Fruit fly (Drosophila melanogaster) whole organism, embryonic: Measurements from ENCODE around the gene CG5180.

Source experiments
- CG10147 ChIP-seq: fragments of 200-800 bp; sonication (Bioruptor generic); optimal IDR thresholded peaks from 2 replicates; lab custom pipeline; 2019; ENCODE audit warnings: missing biosample characterization, mild to moderate bottlenecking, missing genetic modification characterization, moderate library complexity
- CG10209 ChIP-seq: fragments of 200-800 bp; sonication (Bioruptor generic); optimal IDR thresholded peaks from 3 replicates; lab custom pipeline; 2017; ENCODE audit warnings: missing biosample characterization, mild to moderate bottlenecking, missing genetic modification characterization, missing genetic modification reagents
- CG10431 ChIP-seq: fragments of 200-800 bp; sonication (Bioruptor generic); optimal IDR thresholded peaks from 3 replicates; lab custom pipeline; 2018; ENCODE audit warnings: missing biosample characterization, mild to moderate bottlenecking, missing genetic modification characterization
- CG10565 ChIP-seq: fragments of 200-800 bp; sonication (Bioruptor generic); optimal IDR thresholded peaks from 3 replicates; lab custom pipeline; 2016; ENCODE audit warnings: missing biosample characterization, mild to moderate bottlenecking, missing genetic modification characterization
- CG12071 ChIP-seq: fragments of 200-800 bp; sonication (Bioruptor generic); optimal IDR thresholded peaks from 3 replicates; lab custom pipeline; 2018; ENCODE audit warnings: missing biosample characterization, mild to moderate bottlenecking, missing genetic modification characterization
- CG12155 ChIP-seq: fragments of 200-800 bp; sonication (Bioruptor generic); optimal IDR thresholded peaks from 3 replicates; lab custom pipeline; 2016; ENCODE audit warnings: missing biosample characterization, missing genetic modification characterization
- CG14860 ChIP-seq: fragments of 200-800 bp; sonication (Bioruptor generic); IDR thresholded peaks from 3 replicates; pipeline ENCODE4 v1.3.6; 2022; ENCODE audit warnings: missing biosample characterization, missing genetic modification characterization; ENCODE audit not compliant: partially characterized antibody
- CG17612 ChIP-seq: fragments of 200-800 bp; sonication (Bioruptor generic); IDR thresholded peaks from 2 replicates; pipeline ENCODE4 v1.3.6; 2022; ENCODE audit warnings: missing biosample characterization, missing genetic modification characterization
- CG18599 ChIP-seq: fragments of 200-800 bp; sonication (Bioruptor generic); optimal IDR thresholded peaks from 3 replicates; lab custom pipeline; 2017; ENCODE audit warnings: missing biosample characterization, missing genetic modification characterization, mild to moderate bottlenecking, moderate library complexity, missing genetic modification reagents
- CG18619 ChIP-seq: fragments of 200-800 bp; sonication (Bioruptor generic); optimal IDR thresholded peaks from 3 replicates; lab custom pipeline; 2017; ENCODE audit warnings: missing biosample characterization, mild to moderate bottlenecking, missing genetic modification characterization
- CG2116 ChIP-seq: fragments of 200-800 bp; sonication (Bioruptor generic); optimal IDR thresholded peaks from 3 replicates; lab custom pipeline; 2018; ENCODE audit warnings: missing biosample characterization, mild to moderate bottlenecking, missing genetic modification characterization
- CG31441 ChIP-seq: fragments of 200-800 bp; sonication (Bioruptor generic); IDR thresholded peaks from 2 replicates; pipeline ENCODE4 v1.3.6; 2022; ENCODE audit warnings: missing biosample characterization, missing genetic modification characterization
- CG33557 ChIP-seq: fragments of 200-800 bp; sonication (Bioruptor generic); optimal IDR thresholded peaks from 2 replicates; lab custom pipeline; 2019; ENCODE audit warnings: missing biosample characterization, mild to moderate bottlenecking, missing genetic modification characterization, moderate library complexity
- CG4360 ChIP-seq: fragments of 200-800 bp; sonication (Bioruptor generic); IDR thresholded peaks from 2 replicates; pipeline ENCODE4 v1.3.6; 2022; ENCODE audit warnings: missing biosample characterization, missing genetic modification characterization
- CG4404 ChIP-seq: fragments of 200-800 bp; sonication (Bioruptor generic); IDR thresholded peaks from 2 replicates; pipeline ENCODE4 v1.3.6; 2022; ENCODE audit warnings: missing biosample characterization, missing genetic modification characterization
- CG4424 ChIP-seq: fragments of 200-800 bp; sonication (Bioruptor generic); optimal IDR thresholded peaks from 3 replicates; lab custom pipeline; 2016; ENCODE audit warnings: missing biosample characterization, missing genetic modification characterization
- CG4707 ChIP-seq: fragments of 200-800 bp; sonication (Bioruptor generic); optimal IDR thresholded peaks from 2 replicates; lab custom pipeline; 2018; ENCODE audit warnings: missing biosample characterization, mild to moderate bottlenecking, missing genetic modification characterization, moderate library complexity
- CG5953 ChIP-seq: fragments of 200-800 bp; sonication (Bioruptor generic); IDR thresholded peaks from 2 replicates; pipeline ENCODE4 v1.3.6; 2022; ENCODE audit warnings: missing biosample characterization, missing genetic modification characterization
- CG7357 ChIP-seq: fragments of 200-800 bp; sonication (Bioruptor generic); IDR thresholded peaks from 3 replicates; pipeline ENCODE4 v1.3.6; 2022; ENCODE audit warnings: missing biosample characterization, missing genetic modification characterization
- CG7556 ChIP-seq: fragments of 200-800 bp; sonication (Bioruptor generic); optimal IDR thresholded peaks from 2 replicates; lab custom pipeline; 2017; ENCODE audit warnings: missing biosample characterization, mild to moderate bottlenecking, missing genetic modification characterization
- CG7839 ChIP-seq: fragments of 200-800 bp; sonication (Bioruptor generic); optimal IDR thresholded peaks from 3 replicates; lab custom pipeline; 2018; ENCODE audit warnings: missing biosample characterization, mild to moderate bottlenecking, missing genetic modification characterization, moderate library complexity
- CG8359 ChIP-seq: fragments of 200-800 bp; sonication (Bioruptor generic); optimal IDR thresholded peaks from 2 replicates; lab custom pipeline; 2017; ENCODE audit warnings: missing biosample characterization, mild to moderate bottlenecking, missing genetic modification characterization, borderline replicate concordance
- CG8388 ChIP-seq: fragments of 200-800 bp; sonication (Bioruptor generic); optimal IDR thresholded peaks from 2 replicates; lab custom pipeline; 2019; ENCODE audit warnings: missing biosample characterization, mild to moderate bottlenecking, missing genetic modification characterization, moderate library complexity
- CG9817 ChIP-seq: fragments of 200-800 bp; sonication (Bioruptor generic); optimal IDR thresholded peaks from 2 replicates; lab custom pipeline; 2018; ENCODE audit warnings: missing biosample characterization, mild to moderate bottlenecking, missing genetic modification characterization, moderate library complexity
- CrebB ChIP-seq: fragments of 200-800 bp; sonication (Bioruptor generic); optimal IDR thresholded peaks from 3 replicates; lab custom pipeline; 2018; ENCODE audit warnings: missing biosample characterization, mild to moderate bottlenecking, missing genetic modification characterization
- ERR ChIP-seq: fragments of 200-800 bp; sonication (Bioruptor generic); optimal IDR thresholded peaks from 2 replicates; lab custom pipeline; 2016; ENCODE audit warnings: missing biosample characterization, missing genetic modification characterization
- H2.0 ChIP-seq: fragments of 200-800 bp; sonication (Bioruptor generic); IDR thresholded peaks from 2 replicates; pipeline ENCODE4 v1.3.6; 2022; ENCODE audit warnings: missing biosample characterization, missing genetic modification characterization
- HmgZ ChIP-seq: fragments of 200-800 bp; sonication (Bioruptor generic); optimal IDR thresholded peaks from 2 replicates; lab custom pipeline; 2018; ENCODE audit warnings: missing biosample characterization, mild to moderate bottlenecking, missing genetic modification characterization
- Hmr ChIP-seq: fragments of 200-800 bp; sonication (Bioruptor generic); optimal IDR thresholded peaks from 3 replicates; lab custom pipeline; 2017; ENCODE audit warnings: mild to moderate bottlenecking, missing biosample characterization, missing genetic modification reagents, missing genetic modification characterization
- Poxn ChIP-seq: fragments of 200-800 bp; sonication (Bioruptor generic); IDR thresholded peaks from 2 replicates; pipeline ENCODE4 v1.3.6; 2022; ENCODE audit warnings: missing biosample characterization, missing genetic modification characterization
- Vsx1 ChIP-seq: fragments of 200-800 bp; sonication (Bioruptor generic); optimal IDR thresholded peaks from 2 replicates; lab custom pipeline; 2017; ENCODE audit warnings: missing biosample characterization, mild to moderate bottlenecking, missing genetic modification characterization, missing genetic modification reagents
- ac ChIP-seq: fragments of 200-800 bp; sonication (Bioruptor generic); optimal IDR thresholded peaks from 3 replicates; lab custom pipeline; 2017; ENCODE audit warnings: missing biosample characterization, mild to moderate bottlenecking, missing genetic modification characterization
- aop ChIP-seq: fragments of 200-800 bp; sonication (Bioruptor generic); IDR thresholded peaks from 2 replicates; pipeline ENCODE4 v1.3.6; 2022; ENCODE audit warnings: missing biosample characterization, missing genetic modification characterization
- ash1 ChIP-seq: fragments of 200-800 bp; sonication (Bioruptor generic); optimal IDR thresholded peaks from 2 replicates; lab custom pipeline; 2018; ENCODE audit warnings: missing biosample characterization, mild to moderate bottlenecking, missing genetic modification characterization
- bowl ChIP-seq: fragments of 200-800 bp; sonication (Bioruptor generic); IDR thresholded peaks from 2 replicates; pipeline ENCODE4 v1.3.6; 2022; ENCODE audit warnings: missing biosample characterization, missing genetic modification characterization
- caup ChIP-seq: fragments of 200-800 bp; sonication (Bioruptor generic); optimal IDR thresholded peaks from 3 replicates; lab custom pipeline; 2017; ENCODE audit warnings: missing biosample characterization, mild to moderate bottlenecking, missing genetic modification characterization, moderate library complexity; ENCODE audit not compliant: severe bottlenecking
- danr ChIP-seq: fragments of 200-800 bp; sonication (Bioruptor generic); IDR thresholded peaks from 2 replicates; pipeline ENCODE4 v1.3.6; 2022; ENCODE audit warnings: missing biosample characterization, missing genetic modification characterization
- fd96Cb ChIP-seq: fragments of 200-800 bp; sonication (Bioruptor generic); optimal IDR thresholded peaks from 2 replicates; lab custom pipeline; 2018; ENCODE audit warnings: missing biosample characterization, mild to moderate bottlenecking, missing genetic modification characterization, moderate library complexity
- gsb ChIP-seq: fragments of 200-800 bp; sonication (Bioruptor generic); IDR thresholded peaks from 2 replicates; pipeline ENCODE4 v1.3.6; 2022; ENCODE audit warnings: missing biosample characterization, missing genetic modification characterization
- lab ChIP-seq: fragments of 200-800 bp; sonication (Bioruptor generic); optimal IDR thresholded peaks from 3 replicates; lab custom pipeline; 2017; ENCODE audit warnings: missing biosample characterization, missing genetic modification characterization, mild to moderate bottlenecking, moderate library complexity, missing genetic modification reagents
- lilli ChIP-seq: fragments of 200-800 bp; sonication (Bioruptor generic); optimal IDR thresholded peaks from 3 replicates; lab custom pipeline; 2016; ENCODE audit warnings: missing biosample characterization, missing genetic modification characterization
- mam ChIP-seq: fragments of 200-800 bp; sonication (Bioruptor generic); optimal IDR thresholded peaks from 3 replicates; lab custom pipeline; 2016; ENCODE audit warnings: missing biosample characterization, missing genetic modification characterization
- odd ChIP-seq: fragments of 200-800 bp; sonication (Bioruptor generic); optimal IDR thresholded peaks from 2 replicates; lab custom pipeline; 2017; ENCODE audit warnings: missing biosample characterization, mild to moderate bottlenecking, missing genetic modification characterization
- pho ChIP-seq: fragments of 200-800 bp; sonication (Bioruptor generic); optimal IDR thresholded peaks from 2 replicates; lab custom pipeline; 2016; ENCODE audit warnings: missing biosample characterization, missing genetic modification characterization
- so ChIP-seq: fragments of 200-800 bp; sonication (Bioruptor generic); IDR thresholded peaks from 3 replicates; pipeline ENCODE4 v1.3.6; 2022; ENCODE audit warnings: missing biosample characterization, missing genetic modification characterization
- sr ChIP-seq: fragments of 200-800 bp; sonication (Bioruptor generic); IDR thresholded peaks from 3 replicates; pipeline ENCODE4 v1.3.6; 2022; ENCODE audit warnings: missing biosample characterization, missing genetic modification characterization
- tna ChIP-seq: fragments of 200-800 bp; sonication (Bioruptor generic); IDR thresholded peaks from 2 replicates; pipeline ENCODE4 v1.3.6; 2022; ENCODE audit warnings: missing biosample characterization, missing genetic modification characterization; ENCODE audit not compliant: partially characterized antibody

CG5180 gene

DNA sequence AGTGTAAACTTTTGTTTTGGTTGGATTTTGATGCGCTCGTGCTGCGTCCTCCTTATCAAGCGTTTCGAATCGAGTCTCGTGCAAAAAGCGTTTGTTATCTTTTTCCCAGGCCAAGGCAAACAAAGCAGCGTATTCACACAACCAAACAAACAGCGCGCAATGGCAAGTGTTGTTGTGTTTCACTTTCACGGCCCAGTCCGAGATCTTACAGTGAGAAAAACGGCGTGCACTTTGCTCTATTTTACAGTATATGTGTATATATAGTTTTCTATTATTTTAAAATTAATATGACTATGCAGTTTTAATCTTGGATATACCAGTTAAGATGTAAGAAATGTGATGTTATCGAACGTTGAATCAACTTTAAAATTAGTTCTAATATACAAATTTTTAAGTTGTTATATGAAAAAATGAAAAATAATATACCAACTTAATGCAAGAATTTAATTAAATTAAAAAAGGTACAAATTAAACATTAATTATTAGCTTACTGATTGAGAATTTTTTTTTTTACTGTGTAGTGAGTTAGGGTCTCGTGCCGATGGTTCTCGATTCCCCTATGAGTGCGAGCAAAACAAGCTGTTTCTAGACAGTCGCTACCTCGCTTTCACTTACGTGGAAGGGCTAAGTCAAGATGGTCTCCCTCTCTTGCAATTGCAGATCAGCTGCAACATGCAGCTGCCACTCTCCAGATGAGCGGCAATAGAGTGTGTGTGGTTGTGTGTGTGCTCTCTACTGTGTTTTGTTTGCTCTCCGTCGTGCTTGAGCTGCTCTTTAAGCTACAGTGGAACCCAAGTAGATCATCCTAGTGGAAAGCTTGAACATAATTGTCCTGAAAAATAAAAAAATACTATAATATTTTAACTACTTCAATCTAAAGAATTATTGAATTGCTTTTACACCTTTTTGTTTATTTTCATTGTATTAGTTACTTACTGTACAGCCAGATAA is 36.7 kb downstream of the CG5180 start (continued):
- TF ChIP-seq CG5953 (GFP tag; lab: Robert Waterston, UW): 0 out of 2 replicates have a peak, but pooled peaks have one; percentile 16
- TF ChIP-seq aop (GFP tag; lab: Robert Waterston, UW): no peak
- TF ChIP-seq CG10565 (GFP tag; lab: Kevin White, UChicago): peak; percentile 10
- TF ChIP-seq mam (GFP tag; lab: Kevin White, UChicago): no peak
- TF ChIP-seq danr (GFP tag; lab: Robert Waterston, UW): peak; percentile 68
- TF ChIP-seq caup (GFP tag; lab: Kevin White, UChicago): peak; percentile 75
- TF ChIP-seq CG7556 (GFP tag; lab: Kevin White, UChicago): peak; percentile 95
- peak; percentile 85 for TF ChIP-seq CG18619 (GFP tag; lab: Kevin White, UChicago)
- TF ChIP-seq ERR (GFP tag; lab: Kevin White, UChicago): no peak
- peak; percentile 84 for TF ChIP-seq Hmr (GFP tag; lab: Kevin White, UChicago)
- TF ChIP-seq CG12071: no peak
- TF ChIP-seq lilli: peak; percentile 40
- peak; percentile 73 for TF ChIP-seq Vsx1 (GFP tag; lab: Kevin White, UChicago)
- TF ChIP-seq CG7357: peak; percentile 81
- peak; percentile 96 for TF ChIP-seq CG8388 (GFP tag; lab: Kevin White, UChicago)
- TF ChIP-seq ash1 (GFP tag; lab: Kevin White, UChicago): no peak
- TF ChIP-seq CG4424 (GFP tag; lab: Kevin White, UChicago): peak; percentile 87
- peak; percentile 95 for TF ChIP-seq CG31441 (GFP tag; lab: Robert Waterston, UW)
- peak; percentile 28; the same call in 1 of the 2 replicates for TF ChIP-seq bowl (GFP tag; lab: Robert Waterston, UW)
- peak; percentile 33 for TF ChIP-seq CG4707 (GFP tag; lab: Kevin White, UChicago)
- peak; percentile 69 for TF ChIP-seq CG8359 (GFP tag; lab: Kevin White, UChicago)
- peak; percentile 77 for TF ChIP-seq CG12155 (GFP tag; lab: Kevin White, UChicago)
- peak; percentile 27; the same call in 1 of the 2 replicates for TF ChIP-seq CG17612 (GFP tag; lab: Robert Waterston, UW)
- TF ChIP-seq CG10147: peak; percentile 89
- TF ChIP-seq CG18599 (GFP tag; lab: Kevin White, UChicago): peak; percentile 85
- TF ChIP-seq CG14860 (GFP tag; lab: Robert Waterston, UW): no peak
- TF ChIP-seq CG4404 (GFP tag; lab: Robert Waterston, UW): peak; percentile 81
- no peak for TF ChIP-seq Poxn
- no peak for TF ChIP-seq tna (GFP tag; lab: Robert Waterston, UW)
- no peak for TF ChIP-seq sr (GFP tag; lab: Robert Waterston, UW)
- peak; percentile 91 for TF ChIP-seq ac (GFP tag; lab: Kevin White, UChicago)
- TF ChIP-seq odd: peak; percentile 85
- TF ChIP-seq gsb (GFP tag; lab: Robert Waterston, UW): peak; percentile 22
- TF ChIP-seq CG7839 (tag; lab: Kevin White, UChicago): peak; percentile 96
- peak; percentile 75 for TF ChIP-seq CG9817 (tag; lab: Kevin White, UChicago)
- TF ChIP-seq lab (GFP tag; lab: Kevin White, UChicago): peak; percentile 87
- peak; percentile 87 for TF ChIP-seq CG10209
- TF ChIP-seq CG10431 (GFP tag; lab: Kevin White, UChicago): peak; percentile 74
- peak; percentile 96 for TF ChIP-seq fd96Cb (tag; lab: Kevin White, UChicago)
- peak; percentile 52; the same call in 1 of the 3 replicates for TF ChIP-seq so (GFP tag; lab: Robert Waterston, UW)
- peak; percentile 68 for TF ChIP-seq CG4360 (GFP tag; lab: Robert Waterston, UW)
- TF ChIP-seq H2.0 (GFP tag; lab: Robert Waterston, UW): peak; percentile 54
- TF ChIP-seq CrebB (tag; lab: Kevin White, UChicago): no peak
- peak; percentile 50 for TF ChIP-seq CG2116 (GFP tag; lab: Kevin White, UChicago)
- TF ChIP-seq CG33557 (GFP tag; lab: Kevin White, UChicago): peak; percentile 95
- TF ChIP-seq HmgZ (tag; lab: Kevin White, UChicago): peak; percentile 50
- TF ChIP-seq pho (GFP tag; lab: Kevin White, UChicago): no peak
